Worm (Caenorhabditis elegans) whole organism, L1 larva: ENCODE data around the gene jmjd-3.3.

Source experiments
- blmp-1 ChIP-seq: fragments of 150-350 bp; optimal IDR thresholded peaks from 2 replicates; lab custom pipeline; 2014; ENCODE audit warnings: missing biosample characterization, missing genetic modification characterization
- egl-27 ChIP-seq, 2 experiments: fragments of 150-350 bp in 1 of 2; sonication (generic microtip); optimal IDR thresholded peaks; 3 replicates each; lab custom pipeline; 2017 to 2018; ENCODE audit warnings: missing biosample characterization in 2 of 2, missing genetic modification characterization in 2 of 2, missing genetic modification reagents in 2 of 2
- elt-3 ChIP-seq, 6 experiments: fragments of 150-350 bp in 1 of 6; sonication (generic microtip); optimal IDR thresholded peaks; 2 replicates each; lab custom pipeline; 2017 to 2018; ENCODE audit warnings: missing biosample characterization in 6 of 6, missing genetic modification characterization in 6 of 6, inconsistent platforms in 1 of 6
- rnt-1 ChIP-seq: sonication (generic microtip); optimal IDR thresholded peaks from 2 replicates; lab custom pipeline; 2016; ENCODE audit warnings: mild to moderate bottlenecking, missing genetic modification characterization, moderate library complexity, missing compliant biosample characterization
- skn-1 ChIP-seq: fragments of 150-350 bp; optimal IDR thresholded peaks from 2 replicates; lab custom pipeline; 2014; ENCODE audit warnings: missing biosample characterization, missing genetic modification characterization
- snpc-4 ChIP-seq: fragments of 150-350 bp; optimal IDR thresholded peaks from 2 replicates; lab custom pipeline; 2014; ENCODE audit warnings: missing biosample characterization, missing genetic modification characterization
- unc-62 ChIP-seq: fragments of 150-350 bp; optimal IDR thresholded peaks from 2 replicates; lab custom pipeline; 2014; ENCODE audit warnings: missing biosample characterization, missing genetic modification reagents, missing genetic modification characterization
- xbp-1 ChIP-seq: sonication (generic microtip); optimal IDR thresholded peaks from 2 replicates; lab custom pipeline; 2016; ENCODE audit warnings: missing genetic modification characterization, missing compliant biosample characterization
- ztf-11 ChIP-seq, 2 experiments: sonication (generic microtip); optimal IDR thresholded peaks; 2 replicates each; lab custom pipeline; 2016 to 2017; ENCODE audit warnings: missing genetic modification characterization in 2 of 2, missing biosample characterization in 1 of 2, missing compliant biosample characterization in 1 of 2

DNA sequence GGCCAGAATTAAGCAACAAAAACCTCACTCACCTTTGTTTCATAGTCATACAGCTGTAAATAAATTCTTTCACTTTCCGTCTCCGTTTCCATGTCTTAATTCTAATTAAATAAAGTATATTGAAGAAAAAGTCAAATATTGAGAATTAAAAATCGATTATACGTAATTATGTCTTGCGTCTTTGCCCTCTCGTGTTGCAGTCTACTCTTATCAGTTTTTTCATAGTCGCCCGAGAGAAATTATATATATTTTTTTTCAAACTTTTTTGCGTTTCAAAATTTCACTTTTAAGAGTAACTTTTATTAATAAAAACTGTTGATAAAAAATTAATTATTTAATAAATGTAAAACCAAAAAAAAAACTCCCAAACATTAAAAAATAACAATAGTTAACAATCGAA is 20.2 kb downstream of the jmjd-3.3 start, which contains the start of gene flr-1:
- no peak for TF ChIP-seq elt-3 (tag; optimal IDR thresholded peaks at IDR 0.05; lab: Kevin White, UChicago)
- TF ChIP-seq egl-27 (tag; optimal IDR thresholded peaks at IDR 0.05; lab: Kevin White, UChicago): no peak
- TF ChIP-seq skn-1 (tag; lab: Kevin White, UChicago): no peak
- no peak for TF ChIP-seq ztf-11 (tag; optimal IDR thresholded peaks at IDR 0.05; lab: Kevin White, UChicago)
- no peak for TF ChIP-seq xbp-1 (tag; lab: Kevin White, UChicago)
- TF ChIP-seq unc-62 (GFP tag; lab: Kevin White, UChicago): no peak
- TF ChIP-seq snpc-4 (tag; lab: Kevin White, UChicago): no peak
- TF ChIP-seq blmp-1 (tag; lab: Kevin White, UChicago): no peak
- TF ChIP-seq rnt-1 (tag; lab: Kevin White, UChicago): no peak
